Fruit fly (Drosophila melanogaster) whole organism: ENCODE measurements around the gene CG34427.

Experiments
- CG8478 ChIP-seq: fragments of >200 bp; optimal IDR thresholded peaks from 2 replicates; lab custom pipeline; 2018; ENCODE audit warnings: inconsistent platforms
- Dll ChIP-seq: fragments of >200 bp; optimal IDR thresholded peaks from 2 replicates; lab custom pipeline; 2017
- EcR ChIP-seq, 2 experiments: fragments of >200 bp; optimal IDR thresholded peaks; 2 replicates each; lab custom pipeline; 2017; ENCODE audit warnings: missing biosample characterization in 2 of 2, missing genetic modification characterization in 2 of 2, missing genetic modification reagents in 2 of 2
- pan ChIP-seq: fragments of >200 bp; optimal IDR thresholded peaks from 2 replicates; lab custom pipeline; 2017
- psq ChIP-seq: fragments of >200 bp; optimal IDR thresholded peaks from 2 replicates; lab custom pipeline; 2017
- usp ChIP-seq: fragments of >200 bp; optimal IDR thresholded peaks from 2 replicates; lab custom pipeline; 2017; ENCODE audit warnings: missing biosample characterization, missing genetic modification characterization, mixed read lengths

DNA sequence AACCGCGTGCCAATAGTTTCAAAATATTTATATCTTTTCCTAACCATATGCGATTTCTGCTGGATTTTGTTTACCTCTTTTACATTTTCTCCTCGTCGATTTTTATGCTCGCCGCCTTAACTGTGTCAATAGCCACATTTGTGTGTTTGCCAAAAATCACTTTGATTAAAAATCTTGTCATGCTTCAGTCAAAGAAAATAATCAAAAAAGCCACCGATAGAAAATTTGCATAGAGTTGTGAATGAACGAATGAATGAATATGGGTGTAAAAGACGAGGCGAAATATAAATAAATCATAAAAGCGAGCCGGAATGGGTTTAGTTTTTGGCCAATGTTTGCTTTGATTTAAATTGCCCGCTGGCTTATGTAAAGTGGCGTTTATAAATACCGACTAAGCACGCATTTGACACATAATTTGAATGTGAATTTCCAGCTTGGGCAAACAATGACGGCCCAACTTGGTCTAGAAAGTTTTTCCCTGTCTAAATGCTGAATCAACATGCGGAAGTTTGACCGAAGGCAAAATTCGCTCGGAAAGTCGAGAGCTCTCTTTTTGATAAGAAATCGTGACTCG is 23.8 kb upstream of the CG34427 start:
- no peak for TF ChIP-seq usp (GFP tag; lab: Kevin White, UChicago)
- TF ChIP-seq EcR (GFP tag; optimal IDR thresholded peaks at IDR 0.05; lab: Kevin White, UChicago) = no peak
- TF ChIP-seq CG8478 = no peak
- TF ChIP-seq Dll (lab: Kevin White, UChicago) = no peak
- no peak for TF ChIP-seq pan
- no peak for TF ChIP-seq psq (lab: Kevin White, UChicago)
